Fruit fly (Drosophila melanogaster) S2 (cell line): ENCODE results near the gene Spase12.

Source experiments
- CG8478 ChIP-seq: fragments of >200 bp; optimal IDR thresholded peaks from 2 replicates; lab custom pipeline; 2018
- CTCF ChIP-seq, 2 experiments: fragments of >200 bp; optimal IDR thresholded peaks; 2 replicates each; lab custom pipeline; 2018

- TF ChIP-seq CG8478 (no peak), CTCF (optimal IDR thresholded peaks at IDR 0.05; lab: Kevin White, UChicago) (no peak)
These were observed 29.3 kb upstream of the Spase12 start for dm6 chr3R:29520215-29520614.
